Fruit fly (Drosophila melanogaster) whole organism, embryonic: Measurements from ENCODE around the gene Nak.

Experiments used
- Abd-B ChIP-seq: fragments of 200-800 bp; sonication (Bioruptor generic); optimal IDR thresholded peaks from 2 replicates; lab custom pipeline; 2018; ENCODE audit warnings: missing biosample characterization, mild to moderate bottlenecking, missing genetic modification characterization, moderate library complexity
- C15 ChIP-seq: fragments of 200-800 bp; sonication (Bioruptor generic); IDR thresholded peaks from 3 replicates; pipeline ENCODE4 v1.3.6; 2022; ENCODE audit warnings: missing biosample characterization, missing genetic modification characterization
- CG1024 ChIP-seq: fragments of 200-800 bp; sonication (Bioruptor generic); IDR thresholded peaks from 2 replicates; pipeline ENCODE4 v1.3.6; 2022; ENCODE audit warnings: missing biosample characterization, missing genetic modification characterization
- CG11085 ChIP-seq: fragments of 200-800 bp; sonication (Bioruptor generic); IDR thresholded peaks from 2 replicates; pipeline ENCODE4 v1.3.6; 2022; ENCODE audit warnings: missing biosample characterization, missing genetic modification characterization
- CG11695 ChIP-seq: fragments of 200-800 bp; sonication (Bioruptor generic); IDR thresholded peaks from 3 replicates; pipeline ENCODE4 v1.3.6; 2022; ENCODE audit warnings: missing biosample characterization, missing genetic modification characterization
- CG12071 ChIP-seq: fragments of 200-800 bp; sonication (Bioruptor generic); optimal IDR thresholded peaks from 3 replicates; lab custom pipeline; 2018; ENCODE audit warnings: missing biosample characterization, mild to moderate bottlenecking, missing genetic modification characterization
- CG14667 ChIP-seq: fragments of 200-800 bp; sonication (Bioruptor generic); IDR thresholded peaks from 2 replicates; pipeline ENCODE4 v1.3.6; 2022; ENCODE audit warnings: missing biosample characterization, missing genetic modification characterization
- CG15269 ChIP-seq: fragments of 200-800 bp; sonication (Bioruptor generic); optimal IDR thresholded peaks from 2 replicates; lab custom pipeline; 2018; ENCODE audit warnings: missing biosample characterization, mild to moderate bottlenecking, missing genetic modification characterization, moderate library complexity
- CG15696 ChIP-seq: fragments of 200-800 bp; sonication (Bioruptor generic); optimal IDR thresholded peaks from 2 replicates; lab custom pipeline; 2019; ENCODE audit warnings: missing biosample characterization, mild to moderate bottlenecking, missing genetic modification characterization, moderate library complexity
- CG17802 ChIP-seq: fragments of 200-800 bp; sonication (Bioruptor generic); optimal IDR thresholded peaks from 2 replicates; lab custom pipeline; 2018; ENCODE audit warnings: missing biosample characterization, mild to moderate bottlenecking, missing genetic modification characterization, moderate library complexity
- CG2199 ChIP-seq: fragments of 200-800 bp; sonication (Bioruptor generic); IDR thresholded peaks from 3 replicates; pipeline ENCODE4 v1.3.6; 2022; ENCODE audit warnings: missing biosample characterization, missing genetic modification characterization
- CG2678 ChIP-seq: fragments of 200-800 bp; sonication (Bioruptor generic); optimal IDR thresholded peaks from 3 replicates; lab custom pipeline; 2019; ENCODE audit warnings: missing biosample characterization, mild to moderate bottlenecking, missing genetic modification characterization, moderate library complexity
- CG30403 ChIP-seq: fragments of 200-800 bp; sonication (Bioruptor generic); optimal IDR thresholded peaks from 3 replicates; lab custom pipeline; 2016; ENCODE audit warnings: missing biosample characterization, missing genetic modification characterization
- CG3847 ChIP-seq: fragments of 200-800 bp; sonication (Bioruptor generic); IDR thresholded peaks from 2 replicates; pipeline ENCODE4 v1.3.6; 2022; ENCODE audit warnings: missing biosample characterization, missing genetic modification characterization
- CG6683 ChIP-seq: fragments of 200-800 bp; sonication (Bioruptor generic); optimal IDR thresholded peaks from 2 replicates; lab custom pipeline; 2017; ENCODE audit warnings: missing biosample characterization, mild to moderate bottlenecking, missing genetic modification characterization, missing genetic modification reagents
- CG6765 ChIP-seq: fragments of 200-800 bp; sonication (Bioruptor generic); optimal IDR thresholded peaks from 3 replicates; lab custom pipeline; 2017; ENCODE audit warnings: missing biosample characterization, mild to moderate bottlenecking, missing genetic modification characterization
- CG8388 ChIP-seq: fragments of 200-800 bp; sonication (Bioruptor generic); optimal IDR thresholded peaks from 2 replicates; lab custom pipeline; 2019; ENCODE audit warnings: missing biosample characterization, mild to moderate bottlenecking, missing genetic modification characterization, moderate library complexity
- CG9609 ChIP-seq: fragments of 200-800 bp; sonication (Bioruptor generic); optimal IDR thresholded peaks from 3 replicates; lab custom pipeline; 2016; ENCODE audit warnings: missing biosample characterization, missing genetic modification characterization
- CG9817 ChIP-seq: fragments of 200-800 bp; sonication (Bioruptor generic); optimal IDR thresholded peaks from 2 replicates; lab custom pipeline; 2018; ENCODE audit warnings: missing biosample characterization, mild to moderate bottlenecking, missing genetic modification characterization, moderate library complexity
- D19A ChIP-seq: fragments of 200-800 bp; optimal IDR thresholded peaks from 3 replicates; lab custom pipeline; 2019; ENCODE audit warnings: missing biosample characterization, mild to moderate bottlenecking, missing genetic modification characterization, moderate library complexity
- Dip3 ChIP-seq: fragments of 200-800 bp; sonication (Bioruptor generic); optimal IDR thresholded peaks from 3 replicates; lab custom pipeline; 2016; ENCODE audit warnings: missing biosample characterization, missing genetic modification characterization
- ERR ChIP-seq: fragments of 200-800 bp; sonication (Bioruptor generic); optimal IDR thresholded peaks from 2 replicates; lab custom pipeline; 2016; ENCODE audit warnings: missing biosample characterization, missing genetic modification characterization
- Fer2 ChIP-seq: fragments of 200-800 bp; sonication (Bioruptor generic); optimal IDR thresholded peaks from 2 replicates; lab custom pipeline; 2018; ENCODE audit warnings: missing biosample characterization, mild to moderate bottlenecking, missing genetic modification characterization, moderate library complexity
- Hsf ChIP-seq: fragments of 200-800 bp; sonication (Bioruptor generic); optimal IDR thresholded peaks from 3 replicates; lab custom pipeline; 2016; ENCODE audit warnings: missing biosample characterization, missing genetic modification characterization
- Lpt ChIP-seq: fragments of >200 bp; optimal IDR thresholded peaks from 2 replicates; lab custom pipeline; 2018; ENCODE audit warnings: missing biosample characterization, missing genetic modification characterization
- Max ChIP-seq: fragments of 200-800 bp; sonication (Bioruptor generic); optimal IDR thresholded peaks from 2 replicates; lab custom pipeline; 2016; ENCODE audit warnings: missing biosample characterization, mild to moderate bottlenecking, missing genetic modification characterization
- Optix ChIP-seq: fragments of 200-800 bp; sonication (Bioruptor generic); IDR thresholded peaks from 3 replicates; pipeline ENCODE4 v1.3.6; 2022; ENCODE audit warnings: missing biosample characterization, missing genetic modification characterization
- Sox100B ChIP-seq: fragments of 200-800 bp; sonication (Bioruptor generic); optimal IDR thresholded peaks from 3 replicates; lab custom pipeline; 2018; ENCODE audit warnings: missing biosample characterization, mild to moderate bottlenecking, missing genetic modification characterization
- Spps ChIP-seq: fragments of 200-800 bp; sonication (Bioruptor generic); optimal IDR thresholded peaks from 2 replicates; lab custom pipeline; 2018; ENCODE audit warnings: missing biosample characterization, mild to moderate bottlenecking, missing genetic modification characterization
- abd-A ChIP-seq: fragments of 200-800 bp; sonication (Bioruptor generic); optimal IDR thresholded peaks from 3 replicates; lab custom pipeline; 2019; ENCODE audit warnings: missing biosample characterization, mild to moderate bottlenecking, missing genetic modification characterization, moderate library complexity
- ac ChIP-seq: fragments of 200-800 bp; sonication (Bioruptor generic); optimal IDR thresholded peaks from 3 replicates; lab custom pipeline; 2017; ENCODE audit warnings: missing biosample characterization, mild to moderate bottlenecking, missing genetic modification characterization
- ara ChIP-seq: fragments of 200-800 bp; sonication (Bioruptor generic); IDR thresholded peaks from 2 replicates; pipeline ENCODE4 v1.3.6; 2022; ENCODE audit warnings: missing biosample characterization, missing genetic modification characterization
- danr ChIP-seq: fragments of 200-800 bp; sonication (Bioruptor generic); IDR thresholded peaks from 2 replicates; pipeline ENCODE4 v1.3.6; 2022; ENCODE audit warnings: missing biosample characterization, missing genetic modification characterization
- dmrt99B ChIP-seq: fragments of 200-800 bp; sonication (Bioruptor generic); optimal IDR thresholded peaks from 2 replicates; lab custom pipeline; 2018; ENCODE audit warnings: missing biosample characterization, mild to moderate bottlenecking, missing genetic modification characterization, moderate library complexity
- dysf ChIP-seq: fragments of 200-800 bp; sonication (Bioruptor generic); IDR thresholded peaks from 3 replicates; pipeline ENCODE4 v1.3.6; 2022; ENCODE audit warnings: missing biosample characterization, missing genetic modification characterization
- hbn ChIP-seq: fragments of 200-800 bp; sonication (Bioruptor generic); IDR thresholded peaks from 2 replicates; pipeline ENCODE4 v1.3.6; 2022; ENCODE audit warnings: missing biosample characterization, missing genetic modification characterization; ENCODE audit not compliant: partially characterized antibody
- hkb ChIP-seq, 2 experiments: fragments of 200-800 bp in 1 of 2; fragments of >200 bp in 1 of 2; sonication (Bioruptor generic) in 1 of 2; IDR thresholded peaks in 1 of 2; optimal IDR thresholded peaks in 1 of 2; 2 replicates each; pipeline versions ENCODE4 v1.3.6 to Lab custom; 2017 to 2022; ENCODE audit warnings: missing biosample characterization in 1 of 2, missing genetic modification characterization in 1 of 2
- ind ChIP-seq: fragments of 200-800 bp; sonication (Bioruptor generic); optimal IDR thresholded peaks from 3 replicates; lab custom pipeline; 2016; ENCODE audit warnings: missing biosample characterization, missing genetic modification characterization
- lab ChIP-seq: fragments of 200-800 bp; sonication (Bioruptor generic); optimal IDR thresholded peaks from 3 replicates; lab custom pipeline; 2017; ENCODE audit warnings: missing biosample characterization, missing genetic modification characterization, mild to moderate bottlenecking, moderate library complexity, missing genetic modification reagents
- lilli ChIP-seq: fragments of 200-800 bp; sonication (Bioruptor generic); optimal IDR thresholded peaks from 3 replicates; lab custom pipeline; 2016; ENCODE audit warnings: missing biosample characterization, missing genetic modification characterization
- nerfin-1 ChIP-seq: fragments of 200-800 bp; sonication (Bioruptor generic); optimal IDR thresholded peaks from 3 replicates; lab custom pipeline; 2019; ENCODE audit warnings: missing biosample characterization, mild to moderate bottlenecking, missing genetic modification characterization, moderate library complexity
- odd ChIP-seq: fragments of 200-800 bp; sonication (Bioruptor generic); optimal IDR thresholded peaks from 2 replicates; lab custom pipeline; 2017; ENCODE audit warnings: missing biosample characterization, mild to moderate bottlenecking, missing genetic modification characterization
- pan ChIP-seq, 4 experiments: fragments of >200 bp in 3 of 4; fragments of 200-800 bp in 1 of 4; sonication (Bioruptor generic) in 1 of 4; optimal IDR thresholded peaks in 3 of 4; IDR thresholded peaks in 1 of 4; 2 replicates each; pipeline versions ENCODE4 v1.3.6 to Lab custom; 2017 to 2022; ENCODE audit warnings: missing biosample characterization in 2 of 4, missing genetic modification characterization in 2 of 4, mixed read lengths in 1 of 4
- pum ChIP-seq: fragments of 200-800 bp; sonication (Bioruptor generic); optimal IDR thresholded peaks from 2 replicates; lab custom pipeline; 2016; ENCODE audit warnings: missing biosample characterization, missing genetic modification characterization
- shn ChIP-seq: fragments of 200-800 bp; sonication (Bioruptor generic); optimal IDR thresholded peaks from 3 replicates; lab custom pipeline; 2016; ENCODE audit warnings: missing biosample characterization, missing genetic modification characterization
- ttk ChIP-seq: fragments of 200-800 bp; sonication (Bioruptor generic); IDR thresholded peaks from 2 replicates; pipeline ENCODE4 v2.1.2; 2022; ENCODE audit warnings: missing biosample characterization, missing genetic modification characterization
- unpg ChIP-seq: fragments of 200-800 bp; sonication (Bioruptor generic); optimal IDR thresholded peaks from 3 replicates; lab custom pipeline; 2018; ENCODE audit warnings: missing biosample characterization, mild to moderate bottlenecking, missing genetic modification characterization, moderate library complexity

Nak gene

DNA sequence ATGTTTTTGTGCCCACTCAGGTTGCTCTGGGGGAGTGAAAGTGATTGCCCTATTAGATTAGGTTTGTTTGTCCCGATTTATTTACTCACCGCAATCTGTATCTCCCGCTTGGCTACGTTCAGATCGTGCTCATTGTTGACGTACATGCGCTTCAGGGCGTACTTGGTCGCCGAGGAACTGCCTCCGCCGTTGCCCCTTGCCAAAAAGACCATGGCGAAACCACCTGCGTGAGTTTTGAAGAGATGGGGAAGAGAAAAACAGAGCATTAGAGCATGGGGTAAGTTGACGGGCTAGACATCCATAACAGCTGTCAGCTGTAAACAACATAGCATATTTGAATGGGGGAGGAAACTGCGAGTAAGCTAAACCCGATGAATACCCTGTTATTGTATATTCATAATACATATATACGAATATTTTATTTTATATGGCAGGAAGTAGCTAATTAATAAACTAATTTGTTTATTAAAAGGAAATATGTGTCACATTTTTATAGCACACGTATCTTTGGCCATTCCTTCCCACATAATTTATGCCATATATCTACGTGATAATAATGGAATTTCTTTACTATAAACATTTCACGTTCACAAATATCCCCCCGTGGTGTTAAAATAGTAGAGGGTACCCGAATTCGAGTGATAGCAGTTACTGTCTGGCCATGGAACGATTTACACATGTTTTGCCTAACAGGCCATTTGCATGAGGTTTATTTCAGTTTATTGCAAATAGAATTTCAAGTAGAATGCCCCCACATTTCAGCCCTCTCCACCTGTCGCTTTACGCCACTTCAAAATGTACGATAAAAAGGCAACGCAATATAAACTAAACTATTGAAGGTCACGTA, 3.0 kb downstream of the Nak start (continued):
- TF ChIP-seq Lpt (GFP tag; lab: Kevin White, UChicago) (no peak), hkb (optimal IDR thresholded peaks at IDR 0.05; lab: Kevin White, UChicago) (no peak), hkb (GFP tag; IDR thresholded peaks at IDR 0.05; lab: Robert Waterston, UW) (0 out of 2 replicates have a peak, but pooled peaks have one; percentile 36), pum (no peak), CG15269 (tag; lab: Kevin White, UChicago) (peak; percentile 54), CG8388 (no peak), danr (GFP tag; lab: Robert Waterston, UW) (no peak), CG15696 (tag; lab: Kevin White, UChicago) (no peak), CG6765 (no peak), CG14667 (no peak), shn (no peak), unpg (GFP tag; lab: Kevin White, UChicago) (peak; percentile 45), CG11085 (GFP tag; lab: Robert Waterston, UW) (no peak), Fer2 (no peak)

DNA sequence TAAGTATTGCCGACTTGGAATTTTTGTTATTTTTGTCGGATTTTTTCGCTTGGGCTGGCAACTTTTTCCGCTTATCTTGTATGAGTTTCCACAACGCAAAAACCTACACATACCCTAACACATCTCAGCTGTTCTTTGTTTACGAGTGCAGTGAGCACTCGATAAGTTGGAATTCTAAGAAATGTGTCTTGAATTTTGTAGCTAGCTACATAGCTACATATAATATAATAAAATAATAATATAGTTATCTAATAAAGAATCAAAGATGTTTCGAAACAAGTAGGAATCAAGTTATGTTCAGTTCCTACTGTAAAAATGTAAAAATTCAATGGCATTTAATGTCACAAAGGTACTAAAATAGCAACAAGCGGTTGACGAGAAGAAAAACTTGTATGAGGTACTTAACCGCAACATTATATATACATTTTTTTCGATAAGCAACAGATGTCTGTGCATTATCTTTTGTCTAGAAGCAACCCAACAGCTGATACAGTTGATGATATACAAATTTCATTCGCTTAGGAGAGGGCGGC, 11.3 kb downstream of the Nak start, which contains the start of gene Bhmt:
TSS of gene Bhmt (minus strand) at position 170 of the 533 bp plus-strand sequence.
- no peak for TF ChIP-seq Spps (tag; lab: Kevin White, UChicago)
- TF ChIP-seq Optix (GFP tag; lab: Robert Waterston, UW), result no peak
- TF ChIP-seq ttk (GFP tag; lab: Robert Waterston, UW), result no peak
- TF ChIP-seq D19A (tag; lab: Kevin White, UChicago), result peak; percentile 81
- peak; percentile 60 for TF ChIP-seq odd
- peak; percentile 20 for TF ChIP-seq Max (GFP tag; lab: Kevin White, UChicago)
- TF ChIP-seq nerfin-1, result no peak
- TF ChIP-seq Abd-B, result peak; percentile 56
- TF ChIP-seq CG9817 (tag; lab: Kevin White, UChicago), result peak; percentile 24
- peak; percentile 47 for TF ChIP-seq CG30403 (GFP tag; lab: Kevin White, UChicago)
- TF ChIP-seq CG3847 (GFP tag; lab: Robert Waterston, UW), result peak; percentile 60
- no peak for TF ChIP-seq CG9609 (GFP tag; lab: Kevin White, UChicago)
- TF ChIP-seq Sox100B (GFP tag; lab: Kevin White, UChicago), result peak; percentile 56
- TF ChIP-seq ind (GFP tag; lab: Kevin White, UChicago), result peak; percentile 62
- no peak for TF ChIP-seq CG17802 (tag; lab: Kevin White, UChicago)
- TF ChIP-seq abd-A (tag; lab: Kevin White, UChicago), result no peak
- peak; percentile 42; the same call in 1 of the 2 replicates for TF ChIP-seq CG1024 (GFP tag; lab: Robert Waterston, UW)
- peak; percentile 80 for TF ChIP-seq dysf
- peak; percentile 43 for TF ChIP-seq CG6683 (GFP tag; lab: Kevin White, UChicago)
- TF ChIP-seq dmrt99B (tag; lab: Kevin White, UChicago), result peak; percentile 71
- no peak; the same call in 1 of the 2 replicates for TF ChIP-seq ara
- TF ChIP-seq CG2678, result peak; percentile 88
- no peak for TF ChIP-seq ac (GFP tag; lab: Kevin White, UChicago)
- no peak for TF ChIP-seq hbn (GFP tag; lab: Robert Waterston, UW)
- peak; percentile 74; the same call in 2 of the 3 replicates for TF ChIP-seq CG11695 (GFP tag; lab: Robert Waterston, UW)
- no peak for TF ChIP-seq CG2199 (GFP tag; lab: Robert Waterston, UW)
- TF ChIP-seq C15, result 0 out of 3 replicates have a peak, but pooled peaks have one; percentile 48
- TF ChIP-seq pan (optimal IDR thresholded peaks at IDR 0.05; lab: Kevin White, UChicago), result no peak
- peak in 1 of 2 experiments; percentile 86 for TF ChIP-seq pan (GFP tag; optimal IDR thresholded peaks at IDR 0.05 in 1 of 2, IDR thresholded peaks at IDR 0.05 in 1 of 2)
- TF ChIP-seq ERR (GFP tag; lab: Kevin White, UChicago), result no peak
- TF ChIP-seq Dip3 (GFP tag; lab: Kevin White, UChicago), result no peak
- TF ChIP-seq lab (GFP tag; lab: Kevin White, UChicago), result peak; percentile 89
- TF ChIP-seq lilli, result peak; percentile 48
- TF ChIP-seq Hsf (GFP tag; lab: Kevin White, UChicago), result no peak
- TF ChIP-seq CG12071, result peak; percentile 13
